In the genomic region with DNA sequence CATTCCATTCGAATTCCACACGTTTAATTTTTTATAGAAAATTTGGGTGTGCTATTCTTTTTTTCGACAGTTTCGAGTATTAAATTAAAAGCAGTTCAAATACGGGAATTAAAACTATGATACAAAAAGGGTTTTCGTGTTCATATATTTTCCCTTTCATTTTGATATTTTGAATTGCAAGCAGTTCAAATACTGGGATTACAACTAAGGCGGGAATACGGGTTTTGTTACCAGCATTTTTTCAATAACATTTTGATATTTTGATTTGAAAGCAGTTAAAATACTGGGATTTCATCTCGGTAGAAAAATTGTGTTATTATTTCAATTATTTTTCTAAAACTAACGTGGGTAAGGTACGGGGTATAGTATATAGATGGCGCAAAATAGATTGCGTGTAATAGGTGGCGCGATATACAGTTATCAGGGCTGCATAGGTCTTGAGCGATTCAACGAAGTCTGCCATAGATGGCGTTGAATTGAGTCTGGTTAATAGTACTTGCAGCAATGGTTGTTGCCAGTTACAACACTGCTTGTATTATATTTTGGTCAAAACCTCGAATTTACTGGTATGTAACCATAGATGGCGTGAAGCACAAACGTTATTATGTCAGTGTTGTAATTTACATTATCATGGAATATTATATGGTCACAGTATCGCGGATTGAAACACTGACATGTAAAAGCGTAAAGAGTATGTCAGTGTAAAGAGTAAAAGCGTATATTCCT, we compare ENCODE assay signal across 1 fruit fly cellular context.
TF ChIP-seq lines count a peak whose summit lies in the region.

No protein-coding gene starts in this region.

TF ChIP-seq in whole organism, embryonic, 481 proteins besides CTCF, POLR2A, EP300 and RAD21 (continued from another document):
- TF ChIP-seq CG4617 (GFP tag; optimal IDR thresholded peaks at IDR 0.05; lab: Kevin White, UChicago; ENCODE audit: borderline replicate concordance) (no peak), Trl (optimal IDR thresholded peaks at IDR 0.05; lab: Kevin White, UChicago) (no peak), Trl (GFP tag; optimal IDR thresholded peaks at IDR 0.05; lab: Kevin White, UChicago) (peak; percentile 85), row (GFP tag; IDR thresholded peaks at IDR 0.05; lab: Robert Waterston, UW) (peak; percentile 38; the same call in 2 of the 3 replicates), tx (GFP tag; optimal IDR thresholded peaks at IDR 0.05; lab: Kevin White, UChicago) (peak; percentile 16), CG12219 (GFP tag; optimal IDR thresholded peaks at IDR 0.05; lab: Kevin White, UChicago) (no peak), CG4820 (GFP tag; optimal IDR thresholded peaks at IDR 0.05; lab: Kevin White, UChicago) (peak; percentile 39), Pdp1 (GFP tag; optimal IDR thresholded peaks at IDR 0.05; lab: Kevin White, UChicago) (peak; percentile 52 to 96), CG7357 (GFP tag; IDR thresholded peaks at IDR 0.05; lab: Robert Waterston, UW) (no peak), dmrt99B (tag; optimal IDR thresholded peaks at IDR 0.05; lab: Kevin White, UChicago) (peak; percentile 8), gfzf (GFP tag; optimal IDR thresholded peaks at IDR 0.05; lab: Kevin White, UChicago) (peak; percentile 34), Taf1 (GFP tag; IDR thresholded peaks at IDR 0.05; lab: Robert Waterston, UW) (peak; percentile 34; the same call in 1 of the 2 replicates), CG30431 (GFP tag; optimal IDR thresholded peaks at IDR 0.05; lab: Kevin White, UChicago) (no peak), CG14710 (tag; optimal IDR thresholded peaks at IDR 0.05; lab: Kevin White, UChicago) (peak; percentile 29), Drgx (GFP tag; IDR thresholded peaks at IDR 0.05; lab: Robert Waterston, UW) (no peak), CG11723 (GFP tag; optimal IDR thresholded peaks at IDR 0.05; lab: Kevin White, UChicago) (no peak), abd-A (tag; optimal IDR thresholded peaks at IDR 0.05; lab: Kevin White, UChicago) (peak; percentile 60), eve (GFP tag; optimal IDR thresholded peaks at IDR 0.05; lab: Kevin White, UChicago) (no peak), BEAF-32 (GFP tag; optimal IDR thresholded peaks at IDR 0.05; lab: Kevin White, UChicago) (peak; percentile 7), eyg (GFP tag; optimal IDR thresholded peaks at IDR 0.05; lab: Kevin White, UChicago) (peak; percentile 31), CG2199 (GFP tag; IDR thresholded peaks at IDR 0.05; lab: Robert Waterston, UW) (peak; percentile 85; the same call in 2 of the 3 replicates), NC2α (GFP tag; optimal IDR thresholded peaks at IDR 0.05; lab: Kevin White, UChicago) (peak; percentile 54), NfI (GFP tag; optimal IDR thresholded peaks at IDR 0.05; lab: Kevin White, UChicago) (peak; percentile 68), CG17359 (tag; optimal IDR thresholded peaks at IDR 0.05; lab: Kevin White, UChicago) (peak; percentile 22), C15 (GFP tag; IDR thresholded peaks at IDR 0.05; lab: Robert Waterston, UW) (0 out of 3 replicates have a peak, but pooled peaks have one; percentile 10)
